Worm (Caenorhabditis elegans) whole organism, young adult: ENCODE results near the gene F16B12.6.

Source experiments
- C06A6.2 ChIP-seq: fragments of 200-800 bp; sonication (Bioruptor generic); conservative IDR thresholded peaks from 2 replicates; pipeline ENCODE4 v1.3.6; 2022; ENCODE audit warnings: missing genetic modification characterization, missing compliant biosample characterization
- D2030.7 ChIP-seq: fragments of 200-800 bp; sonication (Bioruptor generic); IDR thresholded peaks from 2 replicates; pipeline ENCODE4 v1.3.6; 2022; ENCODE audit warnings: missing genetic modification reagents, missing genetic modification characterization, missing compliant biosample characterization
- F10E7.11 ChIP-seq: sonication (generic microtip); optimal IDR thresholded peaks from 2 replicates; lab custom pipeline; 2017; ENCODE audit warnings: mild to moderate bottlenecking, missing genetic modification characterization, moderate library complexity, missing compliant biosample characterization
- K11D2.4 ChIP-seq: fragments of 200-800 bp; sonication (Bioruptor generic); IDR thresholded peaks from 2 replicates; pipeline ENCODE4 v1.3.6; 2022; ENCODE audit warnings: missing genetic modification reagents, missing genetic modification characterization, missing compliant biosample characterization
- T07F8.4 ChIP-seq: sonication (generic microtip); optimal IDR thresholded peaks from 2 replicates; lab custom pipeline; 2016; ENCODE audit warnings: mild to moderate bottlenecking, missing genetic modification characterization, moderate library complexity, missing compliant biosample characterization
- Y53G8AR.9 ChIP-seq: fragments of 200-800 bp; sonication (Bioruptor generic); conservative IDR thresholded peaks from 2 replicates; pipeline ENCODE4 v1.3.6; 2022; ENCODE audit warnings: missing genetic modification reagents, missing genetic modification characterization, missing compliant biosample characterization
- Y56A3A.18 ChIP-seq: fragments of 200-800 bp; sonication (Bioruptor generic); IDR thresholded peaks from 2 replicates; pipeline ENCODE4 v1.3.6; 2022; ENCODE audit warnings: missing genetic modification reagents, missing genetic modification characterization, missing compliant biosample characterization
- aptf-2 ChIP-seq: fragments of 200-800 bp; sonication (Bioruptor generic); conservative IDR thresholded peaks from 2 replicates; pipeline ENCODE4 v1.3.6; 2022; ENCODE audit warnings: missing genetic modification reagents, missing genetic modification characterization, missing compliant biosample characterization
- aptf-3 ChIP-seq: fragments of 200-800 bp; sonication (Bioruptor generic); IDR thresholded peaks from 2 replicates; pipeline ENCODE4 v1.3.6; 2022; ENCODE audit warnings: missing genetic modification characterization, missing compliant biosample characterization
- atf-7 ChIP-seq: sonication (generic microtip); optimal IDR thresholded peaks from 2 replicates; lab custom pipeline; 2017; ENCODE audit warnings: mild to moderate bottlenecking, missing genetic modification characterization, missing compliant biosample characterization
- athp-1 ChIP-seq: sonication (generic microtip); optimal IDR thresholded peaks from 2 replicates; lab custom pipeline; 2017; ENCODE audit warnings: mild to moderate bottlenecking, missing genetic modification characterization, missing compliant biosample characterization
- attf-3 ChIP-seq: fragments of 200-800 bp; sonication (Bioruptor generic); conservative IDR thresholded peaks from 2 replicates; pipeline ENCODE4 v1.3.6; 2022; ENCODE audit warnings: missing genetic modification reagents, missing genetic modification characterization, missing compliant biosample characterization
- attf-5 ChIP-seq: fragments of 200-800 bp; sonication (Bioruptor generic); optimal IDR thresholded peaks from 2 replicates; lab custom pipeline; 2018; ENCODE audit warnings: mild to moderate bottlenecking, missing genetic modification characterization, missing compliant biosample characterization
- bed-2 ChIP-seq: fragments of 200-800 bp; sonication (Bioruptor generic); IDR thresholded peaks from 2 replicates; pipeline ENCODE4 v1.3.6; 2022; ENCODE audit warnings: missing genetic modification reagents, missing genetic modification characterization, missing compliant biosample characterization
- ccch-3 ChIP-seq: fragments of 200-800 bp; sonication (Bioruptor generic); optimal IDR thresholded peaks from 2 replicates; lab custom pipeline; 2018; ENCODE audit warnings: mild to moderate bottlenecking, missing genetic modification characterization, missing compliant biosample characterization
- ceh-91 ChIP-seq: fragments of 200-800 bp; sonication (Bioruptor generic); IDR thresholded peaks from 2 replicates; pipeline ENCODE4 v1.3.6; 2022; ENCODE audit warnings: missing genetic modification reagents, missing genetic modification characterization, missing compliant biosample characterization
- dox-1 ChIP-seq: fragments of 200-800 bp; sonication (Bioruptor generic); IDR thresholded peaks from 2 replicates; pipeline ENCODE4 v1.3.6; 2022; ENCODE audit warnings: missing genetic modification reagents, missing genetic modification characterization, missing compliant biosample characterization
- ekl-4 ChIP-seq: fragments of 200-800 bp; sonication (Bioruptor generic); IDR thresholded peaks from 2 replicates; pipeline ENCODE4 v1.3.6; 2022; ENCODE audit warnings: missing genetic modification reagents, missing genetic modification characterization, missing compliant biosample characterization
- gei-17 ChIP-seq: fragments of 200-800 bp; sonication (Bioruptor generic); optimal IDR thresholded peaks from 2 replicates; lab custom pipeline; 2018; ENCODE audit warnings: mild to moderate bottlenecking, missing genetic modification characterization, missing compliant biosample characterization
- lag-1 ChIP-seq: fragments of 200-800 bp; sonication (Bioruptor generic); IDR thresholded peaks from 2 replicates; pipeline ENCODE4 v1.3.6; 2022; ENCODE audit warnings: missing genetic modification reagents, missing genetic modification characterization, missing compliant biosample characterization
- let-607 ChIP-seq, 2 experiments: fragments of 200-800 bp in 1 of 2; sonication (Bioruptor generic) in 1 of 2; sonication (generic microtip) in 1 of 2; optimal IDR thresholded peaks; 2 replicates each; lab custom pipeline; 2016 to 2018; ENCODE audit warnings: mild to moderate bottlenecking in 2 of 2, missing compliant biosample characterization in 2 of 2, missing genetic modification characterization in 2 of 2, moderate library complexity in 2 of 2, missing genotype in 1 of 2
- lin-26 ChIP-seq: fragments of 200-800 bp; sonication (Bioruptor generic); IDR thresholded peaks from 2 replicates; pipeline ENCODE4 v1.3.6; 2022; ENCODE audit warnings: missing genetic modification reagents, missing genetic modification characterization, missing compliant biosample characterization
- lin-35 ChIP-seq, 3 experiments: fragments of 150-350 bp in 2 of 3; sonication (generic microtip) in 1 of 3; optimal IDR thresholded peaks; 2 replicates each; lab custom pipeline; 2014 to 2018; ENCODE audit warnings: missing biosample characterization in 3 of 3, missing genetic modification characterization in 3 of 3, missing genetic modification reagents in 3 of 3
- lin-54 ChIP-seq: fragments of 200-800 bp; sonication (Bioruptor generic); optimal IDR thresholded peaks from 2 replicates; lab custom pipeline; 2018; ENCODE audit warnings: mild to moderate bottlenecking, missing genetic modification characterization, missing compliant biosample characterization
- lir-1 ChIP-seq: fragments of 200-800 bp; sonication (Bioruptor generic); conservative IDR thresholded peaks from 2 replicates; pipeline ENCODE4 v1.3.6; 2022; ENCODE audit warnings: missing genetic modification reagents, missing genetic modification characterization, missing compliant biosample characterization
- mel-28 ChIP-seq: sonication (generic microtip); optimal IDR thresholded peaks from 2 replicates; lab custom pipeline; 2016; ENCODE audit warnings: borderline replicate concordance, mild to moderate bottlenecking, missing genetic modification characterization, missing compliant biosample characterization
- mes-4 ChIP-seq: sonication (generic microtip); optimal IDR thresholded peaks from 2 replicates; lab custom pipeline; 2016; ENCODE audit warnings: missing genotype, missing genetic modification characterization, missing compliant biosample characterization
- nfya-1 ChIP-seq: sonication (generic microtip); optimal IDR thresholded peaks from 2 replicates; lab custom pipeline; 2017; ENCODE audit warnings: antibody characterized with exemption, missing compliant biosample characterization, missing genetic modification characterization, borderline replicate concordance; ENCODE audit not compliant: insufficient read depth
- nfyb-1 ChIP-seq: fragments of 200-800 bp; sonication (Bioruptor generic); IDR thresholded peaks from 2 replicates; pipeline ENCODE4 v1.3.6; 2022; ENCODE audit warnings: missing genetic modification reagents, missing genetic modification characterization, missing compliant biosample characterization
- nhr-80 ChIP-seq: sonication (generic microtip); optimal IDR thresholded peaks from 2 replicates; lab custom pipeline; 2016; ENCODE audit warnings: missing genetic modification characterization, missing compliant biosample characterization
- pbrm-1 ChIP-seq: fragments of 200-800 bp; sonication (Bioruptor generic); IDR thresholded peaks from 2 replicates; pipeline ENCODE4 v1.3.6; 2022; ENCODE audit warnings: missing genetic modification reagents, missing genetic modification characterization, missing compliant biosample characterization
- sea-2 ChIP-seq: fragments of 200-800 bp; sonication (Bioruptor generic); IDR thresholded peaks from 2 replicates; pipeline ENCODE4 v1.3.6; 2022; ENCODE audit warnings: missing genetic modification characterization, missing compliant biosample characterization
- snpc-4 ChIP-seq, 5 experiments: fragments of 150-350 bp in 1 of 5; sonication (generic microtip) in 4 of 5; optimal IDR thresholded peaks; 2 replicates each; lab custom pipeline; 2014 to 2018; ENCODE audit warnings: missing genetic modification characterization in 5 of 5, missing biosample characterization in 3 of 5, antibody characterized with exemption in 2 of 5, mild to moderate bottlenecking in 2 of 5, missing compliant biosample characterization in 2 of 5, missing genotype in 2 of 5, moderate library complexity in 2 of 5, missing genetic modification reagents in 1 of 5
- tbp1 ChIP-seq: fragments of 200-800 bp; sonication (Bioruptor generic); optimal IDR thresholded peaks from 2 replicates; lab custom pipeline; 2018; ENCODE audit warnings: mild to moderate bottlenecking, missing genetic modification characterization, missing compliant biosample characterization
- unc-130 ChIP-seq: sonication (generic microtip); optimal IDR thresholded peaks from 2 replicates; lab custom pipeline; 2016; ENCODE audit warnings: missing genetic modification reagents, missing genetic modification characterization, missing compliant biosample characterization
- unc-62 ChIP-seq: fragments of 150-350 bp; optimal IDR thresholded peaks from 2 replicates; lab custom pipeline; 2014; ENCODE audit warnings: missing biosample characterization, missing genetic modification reagents, missing genetic modification characterization
- zfh-2 ChIP-seq: fragments of 200-800 bp; sonication (Bioruptor generic); conservative IDR thresholded peaks from 2 replicates; pipeline ENCODE4 v1.3.6; 2022; ENCODE audit warnings: missing genetic modification reagents, missing genetic modification characterization, missing compliant biosample characterization
- zim-3 ChIP-seq: sonication (generic microtip); optimal IDR thresholded peaks from 2 replicates; lab custom pipeline; 2017; ENCODE audit warnings: mild to moderate bottlenecking, missing genetic modification characterization, moderate library complexity, missing compliant biosample characterization
- ztf-22 ChIP-seq: fragments of 200-800 bp; sonication (Bioruptor generic); optimal IDR thresholded peaks from 2 replicates; lab custom pipeline; 2018; ENCODE audit warnings: mild to moderate bottlenecking, missing genetic modification characterization, moderate library complexity, missing compliant biosample characterization
- ztf-3 ChIP-seq: fragments of 200-800 bp; sonication (Bioruptor generic); optimal IDR thresholded peaks from 2 replicates; lab custom pipeline; 2018; ENCODE audit warnings: mild to moderate bottlenecking, missing genetic modification characterization, missing compliant biosample characterization
- ztf-6 ChIP-seq: fragments of 200-800 bp; sonication (Bioruptor generic); IDR thresholded peaks from 2 replicates; pipeline ENCODE4 v1.3.6; 2022; ENCODE audit warnings: missing genetic modification reagents, missing genetic modification characterization, missing compliant biosample characterization

F16B12.6 gene

ce11 chrX:14067641-14068040, 34.5 kb upstream of the F16B12.6 start, which contains the start of gene lgc-21:
TSS of gene lgc-21 (minus strand) at chrX:14067984.
- TF ChIP-seq pbrm-1 (GFP tag; lab: Robert Waterston, UW) (no peak), sea-2 (GFP tag; lab: Robert Waterston, UW) (no peak), lin-26 (GFP tag; lab: Robert Waterston, UW) (0 out of 2 replicates have a peak, but pooled peaks have one; percentile 13)

ce11 chrX:14069528-14069927, 32.6 kb upstream of the F16B12.6 start:
- TF ChIP-seq aptf-2 (no peak), lin-54 (GFP tag; lab: Kevin White, UChicago) (no peak), mel-28 (tag; lab: Kevin White, UChicago) (no peak), nfya-1 (no peak), zfh-2 (no peak)

- TF ChIP-seq atf-7 (tag; lab: Kevin White, UChicago) (peak; percentile 39), Y53G8AR.9 (GFP tag; lab: Robert Waterston, UW) (0 out of 2 replicates have a peak, but pooled peaks have one; percentile 34), let-607 (tag; optimal IDR thresholded peaks at IDR 0.05; lab: Kevin White, UChicago) (peak; percentile 53 to 58), unc-130 (no peak), F10E7.11 (tag; lab: Kevin White, UChicago) (no peak), snpc-4 (GFP tag; optimal IDR thresholded peaks at IDR 0.05; lab: Kevin White, UChicago) (no peak), snpc-4 (tag; optimal IDR thresholded peaks at IDR 0.05; lab: Kevin White, UChicago) (peak in 1 of 4 experiments; percentile 57), attf-5 (GFP tag; lab: Kevin White, UChicago) (peak; percentile 3), athp-1 (tag; lab: Kevin White, UChicago) (no peak), dox-1 (GFP tag; lab: Robert Waterston, UW) (peak; percentile 56), nfyb-1 (GFP tag; lab: Robert Waterston, UW) (peak; percentile 70; the same call in 1 of the 2 replicates), tbp1 (peak; percentile 38), unc-62 (peak; percentile 50), nhr-80 (peak; percentile 96), aptf-3 (GFP tag; lab: Robert Waterston, UW) (no peak), zim-3 (no peak), ztf-22 (GFP tag; lab: Kevin White, UChicago) (peak; percentile 71)
- TF ChIP-seq, all 124 proteins: peak for 11
These were observed 31.2 kb upstream of the F16B12.6 start, which contains the start of gene C33G3.4 for ce11 chrX:14070950-14071349. TSS of gene C33G3.4 (plus strand) at chrX:14071162.

ce11 chrX:14078574-14078973, 23.5 kb upstream of the F16B12.6 start, which contains the start of gene C33G3.5:
TSS of gene C33G3.5 (minus strand) at chrX:14078674.
- TF ChIP-seq mes-4 (tag; lab: Kevin White, UChicago) (no peak), bed-2 (no peak), lir-1 (GFP tag; lab: Robert Waterston, UW) (no peak), ekl-4 (no peak), D2030.7 (GFP tag; lab: Robert Waterston, UW) (no peak), F10E7.11 (tag; lab: Kevin White, UChicago) (no peak), ztf-3 (GFP tag; lab: Kevin White, UChicago) (no peak)

- TF ChIP-seq Y56A3A.18 (no peak), C06A6.2 (no peak), attf-3 (GFP tag; lab: Robert Waterston, UW) (no peak), ztf-6 (GFP tag; lab: Robert Waterston, UW) (no peak), lin-35 (GFP tag; optimal IDR thresholded peaks at IDR 0.05; lab: Kevin White, UChicago) (no peak), gei-17 (GFP tag; lab: Kevin White, UChicago) (no peak), let-607 (tag; optimal IDR thresholded peaks at IDR 0.05; lab: Kevin White, UChicago) (no peak), ceh-91 (GFP tag; lab: Robert Waterston, UW) (no peak), ccch-3 (GFP tag; lab: Kevin White, UChicago) (no peak), T07F8.4 (tag; lab: Kevin White, UChicago) (no peak), K11D2.4 (GFP tag; lab: Robert Waterston, UW) (no peak), lag-1 (GFP tag; lab: Robert Waterston, UW) (no peak), bed-2 (no peak), dox-1 (GFP tag; lab: Robert Waterston, UW) (no peak)
These were observed 17.9 kb upstream of the F16B12.6 start, which contains the start of gene C33G3.6 for ce11 chrX:14084230-14084629. TSS of gene C33G3.6 (minus strand) at chrX:14084330.
